Fruit fly (Drosophila melanogaster) Kc167 (cell line): ENCODE results near the gene Cwc25.

Source experiments
- Myc ChIP-seq: fragments of >200 bp; optimal IDR thresholded peaks from 2 replicates; lab custom pipeline; 2017; ENCODE audit warnings: missing external identifiers
- Sin3A ChIP-seq: fragments of >200 bp; optimal IDR thresholded peaks from 2 replicates; lab custom pipeline; 2018; ENCODE audit warnings: missing external identifiers
- h ChIP-seq: fragments of >200 bp; optimal IDR thresholded peaks from 3 replicates; lab custom pipeline; 2018; ENCODE audit warnings: missing external identifiers
- insv ChIP-seq: fragments of >200 bp; optimal IDR thresholded peaks from 3 replicates; lab custom pipeline; 2018; ENCODE audit warnings: missing external identifiers
- psq ChIP-seq: fragments of >200 bp; optimal IDR thresholded peaks from 2 replicates; lab custom pipeline; 2017; ENCODE audit warnings: missing external identifiers
- ttk ChIP-seq: sonication (Bioruptor generic); optimal IDR thresholded peaks from 2 replicates; lab custom pipeline; 2017; ENCODE audit warnings: missing external identifiers

The Cwc25 gene

DNA sequence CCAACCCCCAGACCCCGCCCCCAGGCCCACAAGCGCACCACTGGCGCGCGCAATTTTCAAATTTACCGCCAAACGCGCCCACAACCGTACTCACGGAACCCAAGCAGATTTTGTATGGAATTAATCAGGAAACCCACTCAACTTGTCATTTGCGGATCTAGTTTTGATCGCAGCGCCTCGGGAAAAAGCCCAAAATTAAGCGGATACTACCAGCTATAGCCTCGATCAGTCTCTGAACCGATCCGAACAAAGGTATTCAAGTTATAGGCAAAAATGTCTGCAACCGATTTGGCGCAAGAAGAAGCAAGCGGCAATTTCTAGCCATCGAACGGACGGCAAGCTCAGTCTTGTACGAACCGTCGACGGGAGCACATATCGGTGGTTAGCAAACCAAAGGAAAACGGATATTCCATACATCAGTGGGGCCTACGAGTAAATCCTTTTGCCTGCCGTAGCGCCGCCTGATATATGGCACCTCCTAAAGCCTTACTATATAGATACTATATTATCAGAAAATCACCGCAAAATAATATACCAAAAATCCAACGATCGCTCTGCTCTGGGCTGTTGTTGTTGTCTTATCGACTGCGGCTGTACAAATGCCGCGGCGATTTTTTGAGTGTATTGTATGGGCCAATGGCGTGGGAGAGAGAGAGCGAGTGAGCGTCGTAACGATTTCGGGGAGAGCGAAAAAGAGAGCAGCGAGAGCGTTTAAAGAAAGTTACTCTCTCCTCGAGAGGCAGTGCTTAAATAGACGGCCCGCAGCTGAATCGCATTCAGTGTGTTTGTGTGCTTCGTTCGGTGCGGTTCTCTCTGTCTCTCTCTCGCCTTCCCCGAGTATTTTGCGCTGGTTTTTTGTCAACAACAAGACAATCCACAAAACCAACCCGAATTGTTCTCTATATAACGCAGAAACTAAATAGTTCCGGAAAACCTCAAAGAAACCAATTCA lies 7.8 kb downstream of the Cwc25 start, which contains the start of gene Pgk:
Gene Pgk, minus strand, starts transcription at position 609 of the 952 bp plus-strand sequence.
- TF ChIP-seq Myc (lab: Kevin White, UChicago) (no peak), insv (no peak), Sin3A (lab: Kevin White, UChicago) (no peak)

dm6 chr2L:2753789-2754436 lies 9.0 kb downstream of the Cwc25 start:
- no peak for TF ChIP-seq psq (lab: Kevin White, UChicago)
- no peak for TF ChIP-seq h (lab: Kevin White, UChicago)
- TF ChIP-seq ttk (lab: Kevin White, UChicago): no peak
- no peak for TF ChIP-seq Sin3A (lab: Kevin White, UChicago)
- TF ChIP-seq Myc (lab: Kevin White, UChicago): no peak
- TF ChIP-seq insv: no peak

dm6 chr2L:2754437-2755322 lies 9.8 kb downstream of the Cwc25 start:
- no peak for TF ChIP-seq h (lab: Kevin White, UChicago)
- no peak for TF ChIP-seq insv
- no peak for TF ChIP-seq Sin3A (lab: Kevin White, UChicago)
- TF ChIP-seq ttk (lab: Kevin White, UChicago): no peak
- TF ChIP-seq Myc (lab: Kevin White, UChicago): no peak
- no peak for TF ChIP-seq psq (lab: Kevin White, UChicago)

dm6 chr2L:2755323-2755695 lies 10.4 kb downstream of the Cwc25 start:
- TF ChIP-seq Sin3A (lab: Kevin White, UChicago) (no peak), psq (lab: Kevin White, UChicago) (no peak), Myc (lab: Kevin White, UChicago) (no peak), insv (peak; percentile 89), h (lab: Kevin White, UChicago) (peak; percentile 76), ttk (lab: Kevin White, UChicago) (no peak)

- TF ChIP-seq h (lab: Kevin White, UChicago): no peak
- no peak for TF ChIP-seq Myc (lab: Kevin White, UChicago)
- TF ChIP-seq psq (lab: Kevin White, UChicago): no peak
- no peak for TF ChIP-seq Sin3A (lab: Kevin White, UChicago)
- no peak for TF ChIP-seq ttk (lab: Kevin White, UChicago)
- no peak for TF ChIP-seq insv
Measured at dm6 chr2L:2757930-2758556, 13.1 kb downstream of the Cwc25 start.

- TF ChIP-seq h (lab: Kevin White, UChicago) (no peak), Sin3A (lab: Kevin White, UChicago) (no peak), insv (no peak)
Measured at dm6 chr2L:2759654-2760053, 14.8 kb downstream of the Cwc25 start, which contains the start of the genes HemK2, Snapin and Tnpo-SR. TSS of gene HemK2 (minus strand) at chr2L:2759677. TSS of gene Snapin (minus strand) at chr2L:2759677. TSS of gene Tnpo-SR (plus strand) at chr2L:2759924.

DNA sequence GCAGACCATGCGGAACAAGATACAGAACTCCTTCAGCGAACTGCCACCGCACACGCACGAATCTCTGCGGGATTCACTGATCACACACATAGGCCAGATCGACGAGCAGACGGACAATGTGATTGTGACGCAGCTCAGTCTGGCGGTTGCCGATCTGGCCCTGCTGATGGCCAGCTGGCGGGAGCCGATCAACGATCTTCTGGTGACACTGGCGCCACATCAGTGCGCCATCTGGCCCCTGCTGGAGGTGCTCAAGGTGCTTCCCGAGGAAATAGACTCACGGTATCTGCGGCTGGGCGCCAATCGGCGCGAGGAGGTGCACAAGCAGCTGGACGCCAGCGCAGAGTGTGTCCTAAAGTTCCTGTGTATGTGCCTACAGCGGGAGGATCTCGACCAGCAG lies 15.4 kb downstream of the Cwc25 start:
- TF ChIP-seq ttk (lab: Kevin White, UChicago) (no peak), Myc (lab: Kevin White, UChicago) (no peak), Sin3A (lab: Kevin White, UChicago) (no peak), psq (lab: Kevin White, UChicago) (no peak), h (lab: Kevin White, UChicago) (no peak), insv (no peak)

- TF ChIP-seq h (lab: Kevin White, UChicago) (no peak), psq (lab: Kevin White, UChicago) (no peak), ttk (lab: Kevin White, UChicago) (no peak), Sin3A (lab: Kevin White, UChicago) (no peak), insv (no peak), Myc (lab: Kevin White, UChicago) (no peak)
Measured at dm6 chr2L:2765659-2766373, 20.9 kb downstream of the Cwc25 start, which contains the start of the genes Snx21 and aph-1. TSS of gene Snx21 (minus strand) at chr2L:2765665. TSS of gene aph-1 (plus strand) at chr2L:2766233.

DNA sequence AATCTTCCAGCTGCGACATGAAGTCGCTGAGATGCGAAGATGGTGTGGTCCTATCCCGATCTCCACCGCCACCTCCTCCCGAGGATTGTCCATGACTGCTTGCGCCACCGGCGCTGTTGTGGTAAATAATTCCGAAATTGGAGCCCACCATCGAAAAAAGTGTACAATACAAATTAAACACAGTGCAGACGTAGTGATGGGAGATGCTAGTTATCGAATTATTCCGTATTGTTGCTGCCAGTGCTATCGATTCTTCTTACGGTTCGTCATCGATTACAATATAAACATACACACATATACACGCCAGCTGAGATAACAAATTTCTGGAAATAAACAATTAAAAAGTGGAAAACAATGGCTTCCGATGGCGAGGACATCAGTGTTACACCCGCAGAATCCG lies 22.7 kb downstream of the Cwc25 start, which contains the start of the genes Taf10b and Taf10:
Gene Taf10b, minus strand, starts transcription at position 219 of the 400 bp plus-strand sequence.
Gene Taf10, plus strand, starts transcription at position 264 of the 400 bp plus-strand sequence.
- TF ChIP-seq Sin3A (lab: Kevin White, UChicago) (no peak), psq (lab: Kevin White, UChicago) (no peak), ttk (lab: Kevin White, UChicago) (no peak), h (lab: Kevin White, UChicago) (no peak), insv (no peak), Myc (lab: Kevin White, UChicago) (no peak)
